Worm (Caenorhabditis elegans) whole organism, L4 larva: ENCODE results near the gene dpy-8.

ENCODE experiments used
- D1046.2 ChIP-seq: fragments of 200-800 bp; sonication (Bioruptor generic); IDR thresholded peaks from 2 replicates; pipeline ENCODE4 v1.3.6; 2022; ENCODE audit warnings: missing genetic modification characterization, missing compliant biosample characterization
- F10B5.3 ChIP-seq: sonication (generic microtip); optimal IDR thresholded peaks from 2 replicates; lab custom pipeline; 2016; ENCODE audit warnings: mild to moderate bottlenecking, missing genetic modification characterization, missing compliant biosample characterization
- F44E2.7 ChIP-seq: fragments of 200-800 bp; sonication (Bioruptor generic); IDR thresholded peaks from 2 replicates; pipeline ENCODE4 v2.1.2; 2022; ENCODE audit warnings: missing genetic modification characterization, missing compliant biosample characterization
- Y105C5A.15 ChIP-seq: fragments of 200-800 bp; sonication (Bioruptor generic); IDR thresholded peaks from 2 replicates; pipeline ENCODE4 v1.3.6; 2022; ENCODE audit warnings: missing genetic modification characterization, missing compliant biosample characterization
- Y48G9A.11 ChIP-seq: fragments of 200-800 bp; sonication (Bioruptor generic); IDR thresholded peaks from 2 replicates; pipeline ENCODE4 v1.3.6; 2022; ENCODE audit warnings: missing genetic modification reagents, missing genetic modification characterization, missing compliant biosample characterization
- ZK546.5 ChIP-seq, 2 experiments: sonication (generic microtip); optimal IDR thresholded peaks; 2 replicates each; lab custom pipeline; 2017; ENCODE audit warnings: missing biosample characterization in 2 of 2, missing genetic modification characterization in 2 of 2
- cey-2 ChIP-seq: sonication (generic microtip); optimal IDR thresholded peaks from 3 replicates; lab custom pipeline; 2017; ENCODE audit warnings: missing genetic modification characterization, mild to moderate bottlenecking, missing compliant biosample characterization, antibody characterized with exemption, borderline replicate concordance; ENCODE audit not compliant: insufficient read depth
- dmd-6 ChIP-seq: fragments of 200-800 bp; sonication (Bioruptor generic); IDR thresholded peaks from 2 replicates; pipeline ENCODE4 v1.3.6; 2022; ENCODE audit warnings: missing genetic modification reagents, missing genetic modification characterization, missing compliant biosample characterization
- duxl-1 ChIP-seq: sonication (generic microtip); optimal IDR thresholded peaks from 2 replicates; lab custom pipeline; 2016; ENCODE audit warnings: mild to moderate bottlenecking, missing genetic modification characterization, moderate library complexity, missing compliant biosample characterization; ENCODE audit not compliant: poor library complexity
- dve-1 ChIP-seq: sonication (generic microtip); optimal IDR thresholded peaks from 2 replicates; lab custom pipeline; 2017; ENCODE audit warnings: antibody characterized with exemption, mild to moderate bottlenecking, missing genetic modification characterization, missing compliant biosample characterization; ENCODE audit not compliant: insufficient read depth
- egl-43 ChIP-seq: fragments of 200-800 bp; sonication (Bioruptor generic); IDR thresholded peaks from 2 replicates; pipeline ENCODE4 v1.3.6; 2022; ENCODE audit warnings: missing genetic modification reagents, missing genetic modification characterization, missing compliant biosample characterization
- fkh-10 ChIP-seq: fragments of 150-350 bp; optimal IDR thresholded peaks from 2 replicates; lab custom pipeline; 2014; ENCODE audit warnings: missing biosample characterization, missing genetic modification reagents, missing genetic modification characterization
- fos-1 ChIP-seq: fragments of 150-350 bp; optimal IDR thresholded peaks from 2 replicates; lab custom pipeline; 2014; ENCODE audit warnings: missing biosample characterization, missing genetic modification characterization
- hlh-30 ChIP-seq: sonication (generic microtip); optimal IDR thresholded peaks from 2 replicates; lab custom pipeline; 2017; ENCODE audit warnings: antibody characterized with exemption, mild to moderate bottlenecking, missing genetic modification characterization, missing compliant biosample characterization; ENCODE audit not compliant: insufficient read depth
- hmg-1.1 ChIP-seq: fragments of 200-800 bp; sonication (Bioruptor generic); IDR thresholded peaks from 2 replicates; pipeline ENCODE4 v1.3.6; 2022; ENCODE audit warnings: missing genetic modification reagents, missing genetic modification characterization, missing compliant biosample characterization
- lin-1 ChIP-seq: fragments of 200-800 bp; sonication (Bioruptor generic); IDR thresholded peaks from 2 replicates; pipeline ENCODE4 v1.3.6; 2022; ENCODE audit warnings: missing genetic modification reagents, missing genetic modification characterization, missing compliant biosample characterization
- lir-3 ChIP-seq: sonication (generic microtip); optimal IDR thresholded peaks from 2 replicates; lab custom pipeline; 2016; ENCODE audit warnings: mild to moderate bottlenecking, missing genetic modification characterization, missing compliant biosample characterization
- lsy-2 ChIP-seq, 2 experiments: fragments of 150-350 bp in 1 of 2; sonication (generic microtip) in 1 of 2; optimal IDR thresholded peaks; 2 replicates each; lab custom pipeline; 2014 to 2017; ENCODE audit warnings: missing biosample characterization in 2 of 2, missing genetic modification characterization in 2 of 2
- madf-5 ChIP-seq, 2 experiments: fragments of 200-800 bp; sonication (Bioruptor generic); IDR thresholded peaks; 2 replicates each; pipeline ENCODE4 v1.3.6; 2022; ENCODE audit warnings: missing compliant biosample characterization in 2 of 2, missing genetic modification characterization in 2 of 2
- madf-9 ChIP-seq: fragments of 200-800 bp; sonication (Bioruptor generic); conservative IDR thresholded peaks from 2 replicates; pipeline ENCODE4 v1.3.6; 2022; ENCODE audit warnings: missing genetic modification reagents, missing genetic modification characterization, missing compliant biosample characterization
- mdl-1 ChIP-seq, 2 experiments: fragments of 150-350 bp in 1 of 2; sonication (generic microtip) in 1 of 2; optimal IDR thresholded peaks; 2 replicates each; lab custom pipeline; 2014 to 2017; ENCODE audit warnings: missing biosample characterization in 2 of 2, missing genetic modification characterization in 2 of 2
- mes-2 ChIP-seq: sonication (generic microtip); optimal IDR thresholded peaks from 2 replicates; lab custom pipeline; 2016; ENCODE audit warnings: missing genotype, mild to moderate bottlenecking, missing genetic modification characterization, missing compliant biosample characterization; ENCODE audit not compliant: poor library complexity, severe bottlenecking
- mxl-2 ChIP-seq: fragments of 200-800 bp; sonication (Bioruptor generic); conservative IDR thresholded peaks from 2 replicates; pipeline ENCODE4 v1.3.6; 2022; ENCODE audit warnings: missing genetic modification reagents, missing genetic modification characterization, missing compliant biosample characterization
- mxl-3 ChIP-seq: fragments of 200-800 bp; sonication (Bioruptor generic); optimal IDR thresholded peaks from 2 replicates; lab custom pipeline; 2018; ENCODE audit warnings: mild to moderate bottlenecking, missing genetic modification characterization, missing compliant biosample characterization
- nhr-102 ChIP-seq: sonication (generic microtip); optimal IDR thresholded peaks from 2 replicates; lab custom pipeline; 2016; ENCODE audit warnings: mild to moderate bottlenecking, missing genetic modification characterization, moderate library complexity, missing compliant biosample characterization
- nhr-25 ChIP-seq: sonication (generic microtip); optimal IDR thresholded peaks from 2 replicates; lab custom pipeline; 2017; ENCODE audit warnings: missing genetic modification characterization, mild to moderate bottlenecking, missing compliant biosample characterization, antibody characterized with exemption, moderate library complexity, borderline replicate concordance; ENCODE audit not compliant: insufficient read depth
- nhr-28 ChIP-seq: fragments of 150-350 bp; optimal IDR thresholded peaks from 2 replicates; lab custom pipeline; 2014; ENCODE audit warnings: missing biosample characterization, missing genetic modification characterization
- nhr-42 ChIP-seq: fragments of 200-800 bp; sonication (Bioruptor generic); IDR thresholded peaks from 2 replicates; pipeline ENCODE4 v1.3.6; 2022; ENCODE audit warnings: missing genetic modification characterization, missing compliant biosample characterization
- nhr-77 ChIP-seq: fragments of 150-350 bp; optimal IDR thresholded peaks from 2 replicates; lab custom pipeline; 2014; ENCODE audit warnings: missing biosample characterization, missing genetic modification characterization
- rbr-2 ChIP-seq: sonication (generic microtip); optimal IDR thresholded peaks from 2 replicates; lab custom pipeline; 2016; ENCODE audit warnings: missing genotype, missing genetic modification characterization, missing compliant biosample characterization
- saeg-2 ChIP-seq: fragments of 200-800 bp; sonication (Bioruptor generic); IDR thresholded peaks from 2 replicates; pipeline ENCODE4 v1.3.6; 2022; ENCODE audit warnings: missing genetic modification reagents, missing genetic modification characterization, missing compliant biosample characterization
- sdz-12 ChIP-seq: fragments of 200-800 bp; sonication (Bioruptor generic); optimal IDR thresholded peaks from 2 replicates; lab custom pipeline; 2018; ENCODE audit warnings: mild to moderate bottlenecking, missing genetic modification characterization, missing compliant biosample characterization
- snpc-4 ChIP-seq: fragments of 150-350 bp; optimal IDR thresholded peaks from 2 replicates; lab custom pipeline; 2014; ENCODE audit warnings: missing biosample characterization, missing genetic modification characterization
- spr-3 ChIP-seq: fragments of 200-800 bp; sonication (Bioruptor generic); optimal IDR thresholded peaks from 2 replicates; lab custom pipeline; 2018; ENCODE audit warnings: mild to moderate bottlenecking, missing genetic modification characterization, missing compliant biosample characterization
- tag-97 ChIP-seq: fragments of 200-800 bp; sonication (Bioruptor generic); IDR thresholded peaks from 2 replicates; pipeline ENCODE4 v1.3.6; 2022; ENCODE audit warnings: missing genetic modification characterization, missing compliant biosample characterization
- tra-1 ChIP-seq: fragments of 200-800 bp; sonication (Bioruptor generic); IDR thresholded peaks from 2 replicates; pipeline ENCODE4 v1.3.6; 2022; ENCODE audit warnings: missing genetic modification reagents, missing genetic modification characterization, missing compliant biosample characterization
- unc-62 ChIP-seq, 3 experiments: fragments of 150-350 bp in 1 of 3; sonication (generic microtip); optimal IDR thresholded peaks in 2 of 3; peaks in 1 of 3; 1 replicate in 1 of 3; 2 replicates in 2 of 3; lab custom pipeline; 2014 to 2017; ENCODE audit warnings: missing biosample characterization in 3 of 3, missing genetic modification characterization in 3 of 3, missing genetic modification reagents in 3 of 3, missing genotype in 1 of 3
- zag-1 ChIP-seq: fragments of 150-350 bp; optimal IDR thresholded peaks from 2 replicates; lab custom pipeline; 2014; ENCODE audit warnings: missing biosample characterization, missing genetic modification characterization
- zip-2 ChIP-seq: fragments of 150-350 bp; optimal IDR thresholded peaks from 2 replicates; lab custom pipeline; 2014; ENCODE audit warnings: missing biosample characterization, missing genetic modification characterization
- ztf-11 ChIP-seq: fragments of 150-350 bp; optimal IDR thresholded peaks from 2 replicates; lab custom pipeline; 2014; ENCODE audit warnings: missing biosample characterization, missing genetic modification characterization
- ztf-7 ChIP-seq: fragments of 150-350 bp; optimal IDR thresholded peaks from 2 replicates; lab custom pipeline; 2014; ENCODE audit warnings: missing biosample characterization, missing genetic modification characterization

dpy-8 gene

DNA sequence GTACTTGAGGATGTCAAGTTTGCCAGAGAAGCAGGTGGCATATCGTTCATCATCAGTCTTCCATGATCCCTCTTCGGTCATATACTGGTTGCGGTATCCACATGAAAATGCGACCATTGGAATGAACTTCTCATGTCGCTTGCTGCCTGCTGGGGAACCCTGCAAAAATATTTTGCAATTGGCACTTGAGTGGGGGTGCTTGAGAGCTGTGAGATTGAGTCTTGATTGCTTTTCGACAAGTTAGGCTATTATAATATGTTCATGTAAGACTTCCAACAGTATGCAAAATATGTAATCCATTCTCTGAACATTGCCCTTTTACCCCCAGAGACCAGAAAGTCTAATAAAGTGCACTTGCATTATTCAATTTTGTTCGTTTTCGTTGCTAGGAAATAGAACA, 34.1 kb downstream of the dpy-8 start:
- TF ChIP-seq Y105C5A.15 (GFP tag; lab: Robert Waterston, UW) = no peak
- TF ChIP-seq nhr-77 (tag; lab: Kevin White, UChicago) = no peak
- TF ChIP-seq cey-2 = no peak
- no peak for TF ChIP-seq rbr-2
- TF ChIP-seq egl-43 (GFP tag; lab: Robert Waterston, UW) = no peak
- no peak for TF ChIP-seq zip-2 (tag; lab: Kevin White, UChicago)
- no peak for TF ChIP-seq mes-2
- no peak for TF ChIP-seq madf-9 (GFP tag; lab: Robert Waterston, UW)
- no peak for TF ChIP-seq tra-1 (GFP tag; lab: Robert Waterston, UW)
- TF ChIP-seq saeg-2 (GFP tag; lab: Robert Waterston, UW) = no peak
- no peak for TF ChIP-seq nhr-28
- no peak for TF ChIP-seq lin-1
- no peak for TF ChIP-seq F10B5.3 (tag; lab: Kevin White, UChicago)
- TF ChIP-seq ZK546.5 (tag; optimal IDR thresholded peaks at IDR 0.05; lab: Kevin White, UChicago) = no peak

DNA sequence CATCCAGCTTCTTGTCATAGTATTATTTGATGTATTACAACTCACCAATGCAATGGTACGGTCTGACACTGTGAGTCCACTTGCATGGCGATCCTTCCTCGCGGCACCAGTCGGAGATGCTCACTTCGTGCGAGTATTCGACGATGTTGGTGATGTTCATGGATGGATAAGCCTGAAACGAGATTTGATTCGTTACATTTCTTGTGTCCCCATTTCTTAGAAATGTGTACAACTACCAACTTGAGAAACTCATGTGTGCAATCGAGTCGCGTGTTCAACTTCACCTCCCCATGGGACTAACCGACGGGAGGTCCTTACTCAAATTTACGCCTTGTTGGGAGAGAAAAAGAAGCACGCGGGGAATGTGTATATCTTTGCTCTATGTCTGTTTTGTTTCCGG, 34.8 kb downstream of the dpy-8 start:
- no peak for TF ChIP-seq ztf-7 (tag; lab: Kevin White, UChicago)
- TF ChIP-seq lin-1 = no peak
- no peak for TF ChIP-seq mxl-3
- TF ChIP-seq sdz-12 (GFP tag; lab: Kevin White, UChicago) = no peak
- no peak for TF ChIP-seq madf-5 (GFP tag; IDR thresholded peaks at IDR 0.05; lab: Robert Waterston, UW)
- no peak for TF ChIP-seq nhr-102 (tag; lab: Kevin White, UChicago)
- TF ChIP-seq nhr-25 (tag; lab: Kevin White, UChicago) = no peak
- TF ChIP-seq lsy-2 (tag; optimal IDR thresholded peaks at IDR 0.05; lab: Kevin White, UChicago) = no peak
- TF ChIP-seq Y48G9A.11 (GFP tag; lab: Robert Waterston, UW) = no peak
- TF ChIP-seq fkh-10 (GFP tag; lab: Kevin White, UChicago) = no peak
- TF ChIP-seq zag-1 (tag; lab: Kevin White, UChicago) = no peak
- no peak for TF ChIP-seq D1046.2 (GFP tag; lab: Robert Waterston, UW)
- no peak for TF ChIP-seq spr-3
- no peak for TF ChIP-seq lir-3 (tag; lab: Kevin White, UChicago)
- no peak for TF ChIP-seq fos-1
- TF ChIP-seq hmg-1.1 (GFP tag; lab: Robert Waterston, UW) = 0 out of 2 replicates have a peak, but pooled peaks have one; percentile 16
- no peak for TF ChIP-seq nhr-77 (tag; lab: Kevin White, UChicago)
- no peak for TF ChIP-seq snpc-4 (tag; lab: Kevin White, UChicago)
- TF ChIP-seq dve-1 (tag; lab: Kevin White, UChicago) = no peak
- TF ChIP-seq unc-62 (GFP tag; optimal IDR thresholded peaks at IDR 0.05 in 1 of 2; lab: Kevin White, UChicago) = peak in 1 of 2 experiments; percentile 90
- no peak for TF ChIP-seq unc-62 (tag; optimal IDR thresholded peaks at IDR 0.05; lab: Kevin White, UChicago)
- peak; percentile 44 for TF ChIP-seq hlh-30
- TF ChIP-seq dmd-6 (GFP tag; lab: Robert Waterston, UW) = no peak
- no peak for TF ChIP-seq mxl-2 (GFP tag; lab: Robert Waterston, UW)
- no peak for TF ChIP-seq nhr-42 (GFP tag; lab: Robert Waterston, UW)
- no peak for TF ChIP-seq ztf-11 (tag; lab: Kevin White, UChicago)
- no peak for TF ChIP-seq F44E2.7 (GFP tag; lab: Robert Waterston, UW)
- TF ChIP-seq duxl-1 (tag; lab: Kevin White, UChicago) = no peak
- TF ChIP-seq mdl-1 (tag; optimal IDR thresholded peaks at IDR 0.05; lab: Kevin White, UChicago) = peak in 1 of 2 experiments; percentile 4
- no peak for TF ChIP-seq tag-97 (GFP tag; lab: Robert Waterston, UW)
- TF ChIP-seq, all 104 proteins: peak for 4
